Worm (Caenorhabditis elegans) whole organism, young adult: ENCODE data around the gene ZK822.9.

ENCODE experiments used
- B0261.1 ChIP-seq: sonication (generic microtip); optimal IDR thresholded peaks from 2 replicates; lab custom pipeline; 2016; ENCODE audit warnings: mild to moderate bottlenecking, missing genetic modification characterization, moderate library complexity, missing compliant biosample characterization
- C17E4.6 ChIP-seq: fragments of 200-800 bp; sonication (Bioruptor generic); IDR thresholded peaks from 2 replicates; pipeline ENCODE4 v1.3.6; 2022; ENCODE audit warnings: missing genetic modification reagents, missing genetic modification characterization, missing compliant biosample characterization
- D2030.7 ChIP-seq: fragments of 200-800 bp; sonication (Bioruptor generic); IDR thresholded peaks from 2 replicates; pipeline ENCODE4 v1.3.6; 2022; ENCODE audit warnings: missing genetic modification reagents, missing genetic modification characterization, missing compliant biosample characterization
- F10E7.11 ChIP-seq: sonication (generic microtip); optimal IDR thresholded peaks from 2 replicates; lab custom pipeline; 2017; ENCODE audit warnings: mild to moderate bottlenecking, missing genetic modification characterization, moderate library complexity, missing compliant biosample characterization
- F37B4.10 ChIP-seq: fragments of 200-800 bp; sonication (Bioruptor generic); IDR thresholded peaks from 2 replicates; pipeline ENCODE4 v1.3.6; 2022; ENCODE audit warnings: missing genetic modification characterization, missing compliant biosample characterization
- F39B2.1 ChIP-seq: fragments of 200-800 bp; sonication (Bioruptor generic); IDR thresholded peaks from 2 replicates; pipeline ENCODE4 v1.3.6; 2022; ENCODE audit warnings: missing genetic modification reagents, missing genetic modification characterization, missing compliant biosample characterization
- F52B5.7 ChIP-seq: sonication (generic microtip); optimal IDR thresholded peaks from 2 replicates; lab custom pipeline; 2016; ENCODE audit warnings: mild to moderate bottlenecking, missing genetic modification characterization, missing compliant biosample characterization
- K11D2.4 ChIP-seq: fragments of 200-800 bp; sonication (Bioruptor generic); IDR thresholded peaks from 2 replicates; pipeline ENCODE4 v1.3.6; 2022; ENCODE audit warnings: missing genetic modification reagents, missing genetic modification characterization, missing compliant biosample characterization
- K12H6.12 ChIP-seq: fragments of 200-800 bp; sonication (Bioruptor generic); optimal IDR thresholded peaks from 2 replicates; lab custom pipeline; 2018; ENCODE audit warnings: mild to moderate bottlenecking, missing genetic modification characterization, missing compliant biosample characterization
- Y53G8AR.9 ChIP-seq: fragments of 200-800 bp; sonication (Bioruptor generic); conservative IDR thresholded peaks from 2 replicates; pipeline ENCODE4 v1.3.6; 2022; ENCODE audit warnings: missing genetic modification reagents, missing genetic modification characterization, missing compliant biosample characterization
- akir-1 ChIP-seq: fragments of 200-800 bp; sonication (Bioruptor generic); optimal IDR thresholded peaks from 2 replicates; lab custom pipeline; 2018; ENCODE audit warnings: mild to moderate bottlenecking, missing genetic modification characterization, moderate library complexity, missing compliant biosample characterization
- ama-1 ChIP-seq, 3 experiments: fragments of 150-350 bp in 1 of 3; sonication (generic microtip) in 2 of 3; optimal IDR thresholded peaks; 2 replicates each; lab custom pipeline; 2014 to 2018; ENCODE audit warnings: missing biosample characterization in 2 of 3, missing genetic modification characterization in 2 of 3, missing genetic modification reagents in 2 of 3
- aptf-2 ChIP-seq: fragments of 200-800 bp; sonication (Bioruptor generic); conservative IDR thresholded peaks from 2 replicates; pipeline ENCODE4 v1.3.6; 2022; ENCODE audit warnings: missing genetic modification reagents, missing genetic modification characterization, missing compliant biosample characterization
- aptf-3 ChIP-seq: fragments of 200-800 bp; sonication (Bioruptor generic); IDR thresholded peaks from 2 replicates; pipeline ENCODE4 v1.3.6; 2022; ENCODE audit warnings: missing genetic modification characterization, missing compliant biosample characterization
- attf-6 ChIP-seq: fragments of 200-800 bp; sonication (Bioruptor generic); IDR thresholded peaks from 2 replicates; pipeline ENCODE4 v1.3.6; 2022; ENCODE audit warnings: missing genetic modification reagents, missing genetic modification characterization, missing compliant biosample characterization
- ccch-3 ChIP-seq: fragments of 200-800 bp; sonication (Bioruptor generic); optimal IDR thresholded peaks from 2 replicates; lab custom pipeline; 2018; ENCODE audit warnings: mild to moderate bottlenecking, missing genetic modification characterization, missing compliant biosample characterization
- chd-7 ChIP-seq: sonication (generic microtip); optimal IDR thresholded peaks from 2 replicates; lab custom pipeline; 2016; ENCODE audit warnings: mild to moderate bottlenecking, missing genetic modification characterization, moderate library complexity, missing compliant biosample characterization
- dox-1 ChIP-seq: fragments of 200-800 bp; sonication (Bioruptor generic); IDR thresholded peaks from 2 replicates; pipeline ENCODE4 v1.3.6; 2022; ENCODE audit warnings: missing genetic modification reagents, missing genetic modification characterization, missing compliant biosample characterization
- egl-18 ChIP-seq: fragments of 200-800 bp; sonication (Bioruptor generic); IDR thresholded peaks from 2 replicates; pipeline ENCODE4 v1.3.6; 2022; ENCODE audit warnings: missing genetic modification reagents, missing genetic modification characterization, missing compliant biosample characterization
- egl-44 ChIP-seq: fragments of 200-800 bp; sonication (Bioruptor generic); IDR thresholded peaks from 2 replicates; pipeline ENCODE4 v1.3.6; 2022; ENCODE audit warnings: missing genetic modification reagents, missing genetic modification characterization, missing compliant biosample characterization
- egrh-3 ChIP-seq: fragments of 200-800 bp; sonication (Bioruptor generic); IDR thresholded peaks from 2 replicates; pipeline ENCODE4 v1.3.6; 2022; ENCODE audit warnings: missing genetic modification reagents, missing genetic modification characterization, missing compliant biosample characterization
- gei-17 ChIP-seq: fragments of 200-800 bp; sonication (Bioruptor generic); optimal IDR thresholded peaks from 2 replicates; lab custom pipeline; 2018; ENCODE audit warnings: mild to moderate bottlenecking, missing genetic modification characterization, missing compliant biosample characterization
- him-1 ChIP-seq: sonication (generic microtip); optimal IDR thresholded peaks from 2 replicates; lab custom pipeline; 2016; ENCODE audit warnings: missing genotype, missing genetic modification reagents, missing genetic modification characterization, missing compliant biosample characterization
- hlh-12 ChIP-seq: sonication (generic microtip); optimal IDR thresholded peaks from 2 replicates; lab custom pipeline; 2016; ENCODE audit warnings: missing genetic modification characterization, missing compliant biosample characterization
- hmg-1.2 ChIP-seq: fragments of 200-800 bp; sonication (Bioruptor generic); IDR thresholded peaks from 2 replicates; pipeline ENCODE4 v1.3.6; 2022; ENCODE audit warnings: missing genetic modification reagents, missing genetic modification characterization, missing compliant biosample characterization
- hsf-1 ChIP-seq: fragments of 200-800 bp; sonication (Bioruptor generic); IDR thresholded peaks from 2 replicates; pipeline ENCODE4 v1.3.6; 2022; ENCODE audit warnings: missing genetic modification reagents, missing genetic modification characterization, missing compliant biosample characterization
- lin-40 ChIP-seq: sonication (generic microtip); optimal IDR thresholded peaks from 2 replicates; lab custom pipeline; 2016; ENCODE audit warnings: missing genetic modification characterization, mild to moderate bottlenecking, missing compliant biosample characterization, missing genotype, missing genetic modification reagents
- lir-1 ChIP-seq: fragments of 200-800 bp; sonication (Bioruptor generic); conservative IDR thresholded peaks from 2 replicates; pipeline ENCODE4 v1.3.6; 2022; ENCODE audit warnings: missing genetic modification reagents, missing genetic modification characterization, missing compliant biosample characterization
- lsl-1 ChIP-seq: fragments of 200-800 bp; sonication (Bioruptor generic); optimal IDR thresholded peaks from 2 replicates; lab custom pipeline; 2018; ENCODE audit warnings: mild to moderate bottlenecking, missing genetic modification characterization, moderate library complexity, missing compliant biosample characterization
- mcd-1 ChIP-seq: fragments of 200-800 bp; sonication (Bioruptor generic); IDR thresholded peaks from 2 replicates; pipeline ENCODE4 v1.3.6; 2022; ENCODE audit warnings: missing genetic modification reagents, missing genetic modification characterization, missing compliant biosample characterization
- mel-28 ChIP-seq: sonication (generic microtip); optimal IDR thresholded peaks from 2 replicates; lab custom pipeline; 2016; ENCODE audit warnings: borderline replicate concordance, mild to moderate bottlenecking, missing genetic modification characterization, missing compliant biosample characterization
- mes-4 ChIP-seq: sonication (generic microtip); optimal IDR thresholded peaks from 2 replicates; lab custom pipeline; 2016; ENCODE audit warnings: missing genotype, missing genetic modification characterization, missing compliant biosample characterization
- nfya-1 ChIP-seq: sonication (generic microtip); optimal IDR thresholded peaks from 2 replicates; lab custom pipeline; 2017; ENCODE audit warnings: antibody characterized with exemption, missing compliant biosample characterization, missing genetic modification characterization, borderline replicate concordance; ENCODE audit not compliant: insufficient read depth
- nfyb-1 ChIP-seq: fragments of 200-800 bp; sonication (Bioruptor generic); IDR thresholded peaks from 2 replicates; pipeline ENCODE4 v1.3.6; 2022; ENCODE audit warnings: missing genetic modification reagents, missing genetic modification characterization, missing compliant biosample characterization
- nhr-120 ChIP-seq: fragments of 200-800 bp; sonication (Bioruptor generic); IDR thresholded peaks from 2 replicates; pipeline ENCODE4 v1.3.6; 2022; ENCODE audit warnings: missing genetic modification characterization, missing compliant biosample characterization
- nhr-80 ChIP-seq: sonication (generic microtip); optimal IDR thresholded peaks from 2 replicates; lab custom pipeline; 2016; ENCODE audit warnings: missing genetic modification characterization, missing compliant biosample characterization
- rec-8 ChIP-seq, 2 experiments: sonication (generic microtip); optimal IDR thresholded peaks; 2 replicates each; lab custom pipeline; 2016; ENCODE audit warnings: mild to moderate bottlenecking in 2 of 2, missing genetic modification characterization in 2 of 2, missing genetic modification reagents in 2 of 2, missing genotype in 2 of 2, missing biosample characterization in 1 of 2, missing compliant biosample characterization in 1 of 2, moderate library complexity in 1 of 2
- repo-1 ChIP-seq: sonication (generic microtip); optimal IDR thresholded peaks from 2 replicates; lab custom pipeline; 2017; ENCODE audit warnings: mild to moderate bottlenecking, missing genetic modification characterization, missing compliant biosample characterization
- rpc-1 ChIP-seq, 2 experiments: fragments of 150-350 bp in 1 of 2; sonication (generic microtip) in 1 of 2; optimal IDR thresholded peaks; 2 replicates each; lab custom pipeline; 2014 to 2018; ENCODE audit warnings: missing biosample characterization in 1 of 2, missing genetic modification characterization in 1 of 2, missing genetic modification reagents in 1 of 2, missing genotype in 1 of 2
- sdz-38 ChIP-seq: sonication (generic microtip); optimal IDR thresholded peaks from 2 replicates; lab custom pipeline; 2016; ENCODE audit warnings: missing genotype, missing genetic modification characterization, missing compliant biosample characterization
- snpc-1.1 ChIP-seq: sonication (generic microtip); optimal IDR thresholded peaks from 2 replicates; lab custom pipeline; 2017; ENCODE audit warnings: missing genetic modification characterization, mild to moderate bottlenecking, missing compliant biosample characterization, antibody characterized with exemption, moderate library complexity, missing genotype, missing genetic modification reagents; ENCODE audit not compliant: insufficient read depth
- snpc-3.4 ChIP-seq: sonication (generic microtip); optimal IDR thresholded peaks from 2 replicates; lab custom pipeline; 2017; ENCODE audit warnings: missing genetic modification characterization, mild to moderate bottlenecking, missing compliant biosample characterization, antibody characterized with exemption, moderate library complexity, missing genotype, missing genetic modification reagents
- snpc-4 ChIP-seq, 5 experiments: fragments of 150-350 bp in 1 of 5; sonication (generic microtip) in 4 of 5; optimal IDR thresholded peaks; 2 replicates each; lab custom pipeline; 2014 to 2018; ENCODE audit warnings: missing genetic modification characterization in 5 of 5, missing biosample characterization in 3 of 5, antibody characterized with exemption in 2 of 5, mild to moderate bottlenecking in 2 of 5, missing compliant biosample characterization in 2 of 5, missing genotype in 2 of 5, moderate library complexity in 2 of 5, missing genetic modification reagents in 1 of 5
- unc-130 ChIP-seq: sonication (generic microtip); optimal IDR thresholded peaks from 2 replicates; lab custom pipeline; 2016; ENCODE audit warnings: missing genetic modification reagents, missing genetic modification characterization, missing compliant biosample characterization
- unc-62 ChIP-seq: fragments of 150-350 bp; optimal IDR thresholded peaks from 2 replicates; lab custom pipeline; 2014; ENCODE audit warnings: missing biosample characterization, missing genetic modification reagents, missing genetic modification characterization
- ztf-3 ChIP-seq: fragments of 200-800 bp; sonication (Bioruptor generic); optimal IDR thresholded peaks from 2 replicates; lab custom pipeline; 2018; ENCODE audit warnings: mild to moderate bottlenecking, missing genetic modification characterization, missing compliant biosample characterization

The ZK822.9 gene

ce11 chrIV:11915768-11916453 lies at the start of gene ZK822.9:
ZK822.9 (plus strand) TSS chrIV:11915947.
- TF ChIP-seq sdz-38 (tag; lab: Kevin White, UChicago) (no peak), nhr-80 (peak; percentile 65), lin-40 (tag; lab: Kevin White, UChicago) (no peak), aptf-2 (GFP tag; lab: Robert Waterston, UW) (no peak), ccch-3 (GFP tag; lab: Kevin White, UChicago) (no peak), lir-1 (GFP tag; lab: Robert Waterston, UW) (no peak), F52B5.7 (no peak), F37B4.10 (GFP tag; lab: Robert Waterston, UW) (no peak), unc-130 (GFP tag; lab: Kevin White, UChicago) (no peak), F39B2.1 (GFP tag; lab: Robert Waterston, UW) (no peak), attf-6 (no peak), mcd-1 (GFP tag; lab: Robert Waterston, UW) (no peak), hmg-1.2 (GFP tag; lab: Robert Waterston, UW) (peak; percentile 63), K12H6.12 (tag; lab: Kevin White, UChicago) (no peak), D2030.7 (no peak), lsl-1 (GFP tag; lab: Kevin White, UChicago) (no peak), egrh-3 (GFP tag; lab: Robert Waterston, UW) (no peak), ztf-3 (no peak), Y53G8AR.9 (GFP tag; lab: Robert Waterston, UW) (0 out of 2 replicates have a peak, but pooled peaks have one; percentile 17), mel-28 (tag; lab: Kevin White, UChicago) (no peak), egl-44 (GFP tag; lab: Robert Waterston, UW) (0 out of 2 replicates have a peak, but pooled peaks have one; percentile 8), unc-62 (GFP tag; lab: Kevin White, UChicago) (peak; percentile 9), F10E7.11 (no peak), rec-8 (tag; optimal IDR thresholded peaks at IDR 0.05; lab: Kevin White, UChicago) (no peak), mes-4 (tag; lab: Kevin White, UChicago) (no peak), ama-1 (optimal IDR thresholded peaks at IDR 0.05; lab: Kevin White, UChicago) (no peak), ama-1 (GFP tag; optimal IDR thresholded peaks at IDR 0.05; lab: Kevin White, UChicago) (no peak), nfyb-1 (no peak), snpc-1.1 (tag; lab: Kevin White, UChicago) (no peak), snpc-3.4 (tag; lab: Kevin White, UChicago) (peak; percentile 16), him-1 (tag; lab: Kevin White, UChicago) (no peak), K11D2.4 (GFP tag; lab: Robert Waterston, UW) (no peak), akir-1 (no peak), egl-18 (no peak), chd-7 (tag; lab: Kevin White, UChicago) (no peak), rpc-1 (optimal IDR thresholded peaks at IDR 0.05; lab: Kevin White, UChicago) (no peak), rpc-1 (tag; optimal IDR thresholded peaks at IDR 0.05; lab: Kevin White, UChicago) (no peak), nhr-120 (GFP tag; lab: Robert Waterston, UW) (no peak), C17E4.6 (GFP tag; lab: Robert Waterston, UW) (no peak), aptf-3 (GFP tag; lab: Robert Waterston, UW) (no peak), hlh-12 (tag; lab: Kevin White, UChicago) (no peak), snpc-4 (GFP tag; optimal IDR thresholded peaks at IDR 0.05; lab: Kevin White, UChicago) (no peak), snpc-4 (tag; optimal IDR thresholded peaks at IDR 0.05; lab: Kevin White, UChicago) (peak in 1 of 4 experiments; percentile 6), hsf-1 (GFP tag; lab: Robert Waterston, UW) (peak; percentile 79), B0261.1 (tag; lab: Kevin White, UChicago) (no peak), nfya-1 (tag; lab: Kevin White, UChicago) (no peak), repo-1 (tag; lab: Kevin White, UChicago) (no peak), dox-1 (GFP tag; lab: Robert Waterston, UW) (no peak), gei-17 (no peak)
